Fruit fly (Drosophila melanogaster) whole organism, embryonic: ENCODE measurements around the gene CG5937.

Experiments
- Asciz ChIP-seq: fragments of 200-800 bp; sonication (Bioruptor generic); optimal IDR thresholded peaks from 2 replicates; lab custom pipeline; 2017; ENCODE audit warnings: missing biosample characterization, mild to moderate bottlenecking, missing genetic modification characterization, missing genetic modification reagents
- Atf6 ChIP-seq: fragments of 200-800 bp; sonication (Bioruptor generic); IDR thresholded peaks from 2 replicates; pipeline ENCODE4 v1.3.6; 2022; ENCODE audit warnings: missing biosample characterization, missing genetic modification characterization
- CG11247 ChIP-seq: fragments of 200-800 bp; sonication (Bioruptor generic); IDR thresholded peaks from 2 replicates; pipeline ENCODE4 v1.3.6; 2022; ENCODE audit warnings: missing biosample characterization, missing genetic modification characterization
- CG11398 ChIP-seq: fragments of 200-800 bp; sonication (Bioruptor generic); optimal IDR thresholded peaks from 2 replicates; lab custom pipeline; 2016; ENCODE audit warnings: missing biosample characterization, missing genetic modification characterization
- CG11723 ChIP-seq: fragments of 200-800 bp; sonication (Bioruptor generic); optimal IDR thresholded peaks from 2 replicates; lab custom pipeline; 2017; ENCODE audit warnings: missing biosample characterization, mild to moderate bottlenecking, missing genetic modification characterization
- CG12942 ChIP-seq: fragments of 200-800 bp; sonication (Bioruptor generic); optimal IDR thresholded peaks from 3 replicates; lab custom pipeline; 2016; ENCODE audit warnings: missing biosample characterization, missing genetic modification characterization
- CG13123 ChIP-seq: fragments of 200-800 bp; sonication (Bioruptor generic); optimal IDR thresholded peaks from 2 replicates; lab custom pipeline; 2016; ENCODE audit warnings: missing biosample characterization, missing genetic modification characterization
- CG15514 ChIP-seq: fragments of 200-800 bp; sonication (Bioruptor generic); optimal IDR thresholded peaks from 3 replicates; lab custom pipeline; 2017; ENCODE audit warnings: missing biosample characterization, missing genetic modification characterization, mild to moderate bottlenecking, moderate library complexity, missing genetic modification reagents
- CG17612 ChIP-seq: fragments of 200-800 bp; sonication (Bioruptor generic); IDR thresholded peaks from 2 replicates; pipeline ENCODE4 v1.3.6; 2022; ENCODE audit warnings: missing biosample characterization, missing genetic modification characterization
- CG2712 ChIP-seq: fragments of 200-800 bp; optimal IDR thresholded peaks from 3 replicates; lab custom pipeline; 2019; ENCODE audit warnings: missing biosample characterization, mild to moderate bottlenecking, missing genetic modification characterization, moderate library complexity
- CG3163 ChIP-seq: fragments of 200-800 bp; sonication (Bioruptor generic); optimal IDR thresholded peaks from 3 replicates; lab custom pipeline; 2016; ENCODE audit warnings: missing biosample characterization, missing genetic modification characterization
- CG4730 ChIP-seq: fragments of 200-800 bp; sonication (Bioruptor generic); IDR thresholded peaks from 2 replicates; pipeline ENCODE4 v1.3.6; 2022; ENCODE audit warnings: missing biosample characterization, missing genetic modification characterization
- CG6689 ChIP-seq: fragments of 200-800 bp; sonication (Bioruptor generic); IDR thresholded peaks from 2 replicates; pipeline ENCODE4 v1.3.6; 2022; ENCODE audit warnings: missing biosample characterization, missing genetic modification characterization
- CG6765 ChIP-seq: fragments of 200-800 bp; sonication (Bioruptor generic); optimal IDR thresholded peaks from 3 replicates; lab custom pipeline; 2017; ENCODE audit warnings: missing biosample characterization, mild to moderate bottlenecking, missing genetic modification characterization
- CG7786 ChIP-seq: fragments of 200-800 bp; sonication (Bioruptor generic); optimal IDR thresholded peaks from 2 replicates; lab custom pipeline; 2016; ENCODE audit warnings: missing biosample characterization, missing genetic modification characterization
- CG7987 ChIP-seq: fragments of 200-800 bp; sonication (Bioruptor generic); optimal IDR thresholded peaks from 2 replicates; lab custom pipeline; 2018; ENCODE audit warnings: missing biosample characterization, mild to moderate bottlenecking, missing genetic modification characterization, moderate library complexity
- CG9609 ChIP-seq: fragments of 200-800 bp; sonication (Bioruptor generic); optimal IDR thresholded peaks from 3 replicates; lab custom pipeline; 2016; ENCODE audit warnings: missing biosample characterization, missing genetic modification characterization
- CG9727 ChIP-seq: fragments of 200-800 bp; sonication (Bioruptor generic); optimal IDR thresholded peaks from 3 replicates; lab custom pipeline; 2017; ENCODE audit warnings: missing biosample characterization, mild to moderate bottlenecking, missing genetic modification characterization
- CG9932 ChIP-seq: fragments of 200-800 bp; sonication (Bioruptor generic); IDR thresholded peaks from 2 replicates; pipeline ENCODE4 v1.3.6; 2022; ENCODE audit warnings: missing biosample characterization, missing genetic modification characterization
- CTCF ChIP-seq: fragments of 200-800 bp; sonication (Bioruptor generic); optimal IDR thresholded peaks from 2 replicates; lab custom pipeline; 2017; ENCODE audit warnings: missing biosample characterization, mild to moderate bottlenecking, missing genetic modification characterization, moderate library complexity
- Dll ChIP-seq: fragments of 200-800 bp; sonication (Bioruptor generic); IDR thresholded peaks from 4 replicates; pipeline ENCODE4 v1.3.6; 2022; ENCODE audit warnings: missing biosample characterization, missing genetic modification characterization; ENCODE audit not compliant: partially characterized antibody
- Eip74EF ChIP-seq, 2 experiments: fragments of 200-800 bp in 1 of 2; fragments of >200 bp in 1 of 2; sonication (Bioruptor generic) in 1 of 2; optimal IDR thresholded peaks; 2 replicates each; lab custom pipeline; 2017 to 2019; ENCODE audit warnings: missing biosample characterization in 2 of 2, missing genetic modification characterization in 2 of 2, mild to moderate bottlenecking in 1 of 2, moderate library complexity in 1 of 2
- Hmx ChIP-seq: fragments of 200-800 bp; sonication (Bioruptor generic); optimal IDR thresholded peaks from 2 replicates; lab custom pipeline; 2016; ENCODE audit warnings: missing biosample characterization, missing genetic modification characterization
- Mad ChIP-seq: fragments of 200-800 bp; sonication (Bioruptor generic); optimal IDR thresholded peaks from 2 replicates; lab custom pipeline; 2016; ENCODE audit warnings: missing biosample characterization, missing genetic modification characterization
- Meics ChIP-seq: fragments of 200-800 bp; sonication (Bioruptor generic); optimal IDR thresholded peaks from 2 replicates; lab custom pipeline; 2017; ENCODE audit warnings: missing biosample characterization, mild to moderate bottlenecking, missing genetic modification characterization
- Mes4 ChIP-seq: fragments of 200-800 bp; sonication (Bioruptor generic); optimal IDR thresholded peaks from 2 replicates; lab custom pipeline; 2016; ENCODE audit warnings: missing biosample characterization, missing genetic modification characterization
- Myb ChIP-seq: fragments of 200-800 bp; sonication (Bioruptor generic); optimal IDR thresholded peaks from 2 replicates; lab custom pipeline; 2016; ENCODE audit warnings: missing biosample characterization, missing genetic modification characterization
- NC2β ChIP-seq: fragments of 200-800 bp; sonication (Bioruptor generic); optimal IDR thresholded peaks from 2 replicates; lab custom pipeline; 2016; ENCODE audit warnings: missing biosample characterization, missing genetic modification characterization
- Poxn ChIP-seq: fragments of 200-800 bp; sonication (Bioruptor generic); IDR thresholded peaks from 2 replicates; pipeline ENCODE4 v1.3.6; 2022; ENCODE audit warnings: missing biosample characterization, missing genetic modification characterization
- Six4 ChIP-seq: fragments of 200-800 bp; sonication (Bioruptor generic); optimal IDR thresholded peaks from 2 replicates; lab custom pipeline; 2016; ENCODE audit warnings: missing biosample characterization, missing genetic modification characterization
- YL-1 ChIP-seq: fragments of 200-800 bp; sonication (Bioruptor generic); optimal IDR thresholded peaks from 3 replicates; lab custom pipeline; 2017; ENCODE audit warnings: missing biosample characterization, mild to moderate bottlenecking, missing genetic modification characterization
- chif ChIP-seq, 2 experiments: fragments of 200-800 bp; sonication (Bioruptor generic); optimal IDR thresholded peaks; 3 replicates each; lab custom pipeline; 2016; ENCODE audit warnings: missing biosample characterization in 2 of 2, missing genetic modification characterization in 2 of 2
- chinmo ChIP-seq: fragments of 200-800 bp; sonication (Bioruptor generic); IDR thresholded peaks from 4 replicates; pipeline ENCODE4 v1.3.6; 2022; ENCODE audit warnings: missing biosample characterization, missing genetic modification characterization; ENCODE audit not compliant: partially characterized antibody
- danr ChIP-seq: fragments of 200-800 bp; sonication (Bioruptor generic); IDR thresholded peaks from 2 replicates; pipeline ENCODE4 v1.3.6; 2022; ENCODE audit warnings: missing biosample characterization, missing genetic modification characterization
- gce ChIP-seq: fragments of 200-800 bp; sonication (Bioruptor generic); IDR thresholded peaks from 3 replicates; pipeline ENCODE4 v1.3.6; 2022; ENCODE audit warnings: missing biosample characterization, missing genetic modification characterization
- gem ChIP-seq: fragments of 200-800 bp; sonication (Bioruptor generic); optimal IDR thresholded peaks from 2 replicates; lab custom pipeline; 2019; ENCODE audit warnings: missing biosample characterization, mild to moderate bottlenecking, missing genetic modification characterization, moderate library complexity
- hb ChIP-seq: fragments of 200-800 bp; sonication (Bioruptor generic); IDR thresholded peaks from 3 replicates; pipeline ENCODE4 v1.3.6; 2022; ENCODE audit warnings: missing biosample characterization, missing genetic modification characterization; ENCODE audit not compliant: partially characterized antibody
- her ChIP-seq: fragments of 200-800 bp; sonication (Bioruptor generic); optimal IDR thresholded peaks from 2 replicates; lab custom pipeline; 2016; ENCODE audit warnings: missing biosample characterization, missing genetic modification characterization
- ind ChIP-seq: fragments of 200-800 bp; sonication (Bioruptor generic); optimal IDR thresholded peaks from 3 replicates; lab custom pipeline; 2016; ENCODE audit warnings: missing biosample characterization, missing genetic modification characterization
- kah ChIP-seq: fragments of 200-800 bp; sonication (Bioruptor generic); optimal IDR thresholded peaks from 2 replicates; lab custom pipeline; 2018; ENCODE audit warnings: missing biosample characterization, mild to moderate bottlenecking, missing genetic modification characterization
- klu ChIP-seq: fragments of 200-800 bp; sonication (Bioruptor generic); IDR thresholded peaks from 2 replicates; pipeline ENCODE4 v1.3.6; 2022; ENCODE audit warnings: missing biosample characterization, missing genetic modification characterization
- maf-S ChIP-seq: fragments of 200-800 bp; sonication (Bioruptor generic); optimal IDR thresholded peaks from 2 replicates; lab custom pipeline; 2016; ENCODE audit warnings: missing biosample characterization, missing genetic modification characterization
- mld ChIP-seq: fragments of 200-800 bp; sonication (Bioruptor generic); IDR thresholded peaks from 3 replicates; pipeline ENCODE4 v1.3.6; 2022; ENCODE audit warnings: missing biosample characterization, missing genetic modification characterization; ENCODE audit not compliant: partially characterized antibody
- nau ChIP-seq: fragments of 200-800 bp; sonication (Bioruptor generic); optimal IDR thresholded peaks from 3 replicates; lab custom pipeline; 2017; ENCODE audit warnings: missing biosample characterization, mild to moderate bottlenecking, missing genetic modification characterization, missing genetic modification reagents
- org-1 ChIP-seq: fragments of 200-800 bp; sonication (Bioruptor generic); optimal IDR thresholded peaks from 2 replicates; lab custom pipeline; 2017; ENCODE audit warnings: missing biosample characterization, missing genetic modification characterization
- row ChIP-seq: fragments of 200-800 bp; sonication (Bioruptor generic); IDR thresholded peaks from 3 replicates; pipeline ENCODE4 v1.3.6; 2022; ENCODE audit warnings: missing biosample characterization, missing genetic modification characterization
- stc ChIP-seq: fragments of 200-800 bp; sonication (Bioruptor generic); IDR thresholded peaks from 2 replicates; pipeline ENCODE4 v1.3.6; 2022; ENCODE audit warnings: missing biosample characterization, missing genetic modification characterization
- vvl ChIP-seq: fragments of 200-800 bp; sonication (Bioruptor generic); IDR thresholded peaks from 2 replicates; pipeline ENCODE4 v1.3.6; 2022; ENCODE audit warnings: missing biosample characterization, missing genetic modification characterization
- wor ChIP-seq: fragments of 200-800 bp; sonication (Bioruptor generic); IDR thresholded peaks from 2 replicates; pipeline ENCODE4 v1.3.6; 2022; ENCODE audit warnings: missing biosample characterization, missing genetic modification characterization
- zen ChIP-seq: fragments of 200-800 bp; sonication (Bioruptor generic); optimal IDR thresholded peaks from 3 replicates; lab custom pipeline; 2018; ENCODE audit warnings: missing biosample characterization, mild to moderate bottlenecking, missing genetic modification characterization, moderate library complexity

CG5937 gene

DNA sequence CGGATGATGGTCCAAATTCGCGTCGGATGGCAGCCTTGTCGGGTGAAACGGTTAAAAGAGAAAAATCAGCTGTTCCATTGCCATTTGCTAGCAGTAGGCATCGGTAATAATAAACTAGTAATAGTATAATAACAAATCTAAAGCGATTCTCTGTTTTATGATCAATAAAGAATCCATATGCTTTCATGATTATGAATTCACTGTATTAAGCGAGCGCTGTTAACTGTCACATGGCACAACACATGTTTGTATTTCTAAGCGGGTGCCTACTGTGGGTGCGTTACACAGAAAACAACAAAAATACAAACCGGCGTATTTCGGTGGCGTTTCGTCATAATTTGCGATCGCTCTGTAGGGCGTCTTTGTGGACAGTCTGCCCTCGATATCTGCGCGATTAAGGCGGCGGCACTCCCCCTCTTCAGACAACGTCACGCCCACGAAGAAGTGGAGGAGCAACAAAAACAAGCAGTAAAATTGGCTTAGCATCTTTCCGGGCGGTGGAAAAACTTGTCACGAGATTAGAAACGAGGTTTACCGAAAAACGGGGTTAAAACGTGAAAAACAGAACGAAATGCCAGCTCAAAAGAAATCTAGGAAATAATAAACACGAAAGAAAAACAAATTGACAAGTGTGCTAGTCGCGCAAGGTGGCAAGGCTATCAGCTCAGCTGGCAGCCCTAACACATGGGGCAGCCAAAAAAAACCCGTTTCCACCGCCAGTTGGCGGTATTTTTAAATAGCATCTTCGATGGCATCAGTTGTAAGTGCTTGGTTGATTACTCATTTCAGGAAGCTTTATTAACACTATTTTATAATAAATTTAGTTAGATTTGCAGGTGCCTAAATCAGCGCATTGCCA lies 51.2 kb downstream of the CG5937 start, which contains the start of the genes Nep1 and Mipp2 (continued):
- no peak for TF ChIP-seq Myb (GFP tag; lab: Kevin White, UChicago)
- no peak for TF ChIP-seq CG12942
- TF ChIP-seq nau = no peak
- peak; percentile 66 for TF ChIP-seq CG9932 (GFP tag; lab: Robert Waterston, UW)
- no peak for TF ChIP-seq NC2β
- peak; percentile 60; the same call in 1 of the 2 replicates for TF ChIP-seq vvl (GFP tag; lab: Robert Waterston, UW)
- TF ChIP-seq CG15514 (GFP tag; lab: Kevin White, UChicago) = no peak
- TF ChIP-seq CG6689 (GFP tag; lab: Robert Waterston, UW) = peak; percentile 25; the same call in 1 of the 2 replicates
- no peak for TF ChIP-seq CG11398
- peak; percentile 47 for TF ChIP-seq Atf6 (GFP tag; lab: Robert Waterston, UW)
- TF ChIP-seq row (GFP tag; lab: Robert Waterston, UW) = peak; percentile 89
- TF ChIP-seq ind (GFP tag; lab: Kevin White, UChicago) = peak; percentile 11
- peak; percentile 34 for TF ChIP-seq YL-1
- no peak for TF ChIP-seq Eip74EF (GFP tag; optimal IDR thresholded peaks at IDR 0.05; lab: Kevin White, UChicago)
- no peak for TF ChIP-seq org-1 (GFP tag; lab: Kevin White, UChicago)
- TF ChIP-seq gem (tag; lab: Kevin White, UChicago) = peak; percentile 57
- TF ChIP-seq CG3163 (GFP tag; lab: Kevin White, UChicago) = no peak
- no peak for TF ChIP-seq CG7987 (GFP tag; lab: Kevin White, UChicago)
- TF ChIP-seq CG6765 (GFP tag; lab: Kevin White, UChicago) = no peak
- TF ChIP-seq klu (GFP tag; lab: Robert Waterston, UW) = peak; percentile 27; the same call in 1 of the 2 replicates
- TF ChIP-seq hb = no peak
- TF ChIP-seq Mes4 (GFP tag; lab: Kevin White, UChicago) = peak; percentile 9
- TF ChIP-seq kah (GFP tag; lab: Kevin White, UChicago) = no peak
- no peak for TF ChIP-seq CG9727 (GFP tag; lab: Kevin White, UChicago)
- no peak for TF ChIP-seq CG11723 (GFP tag; lab: Kevin White, UChicago)
- TF ChIP-seq CG4730 (GFP tag; lab: Robert Waterston, UW) = 0 out of 2 replicates have a peak, but pooled peaks have one; percentile 12
- TF ChIP-seq maf-S (GFP tag; lab: Kevin White, UChicago) = no peak
- TF ChIP-seq chif (GFP tag; optimal IDR thresholded peaks at IDR 0.05; lab: Kevin White, UChicago) = peak in 1 of 2 experiments; percentile 23
- no peak for TF ChIP-seq Asciz (GFP tag; lab: Kevin White, UChicago)
- TF ChIP-seq Hmx (GFP tag; lab: Kevin White, UChicago) = no peak
- no peak for TF ChIP-seq gce (GFP tag; lab: Robert Waterston, UW)
- peak; percentile 29 for TF ChIP-seq CG7786 (GFP tag; lab: Kevin White, UChicago)
- TF ChIP-seq stc (GFP tag; lab: Robert Waterston, UW) = 0 out of 2 replicates have a peak, but pooled peaks have one; percentile 46
- no peak for TF ChIP-seq CG13123
- TF ChIP-seq danr (GFP tag; lab: Robert Waterston, UW) = peak; percentile 13; the same call in 1 of the 2 replicates
- no peak for TF ChIP-seq chinmo
- 0 out of 2 replicates have a peak, but pooled peaks have one; percentile 10 for TF ChIP-seq wor (GFP tag; lab: Robert Waterston, UW)
- no peak for TF ChIP-seq zen (tag; lab: Kevin White, UChicago)
- TF ChIP-seq Meics (GFP tag; lab: Kevin White, UChicago) = peak; percentile 29
- no peak for TF ChIP-seq Six4 (GFP tag; lab: Kevin White, UChicago)
- TF ChIP-seq CG9609 (GFP tag; lab: Kevin White, UChicago) = no peak
- TF ChIP-seq Poxn (GFP tag; lab: Robert Waterston, UW) = no peak
- TF ChIP-seq Dll (GFP tag; lab: Robert Waterston, UW) = no peak
- TF ChIP-seq her = no peak
- TF ChIP-seq Mad (GFP tag; lab: Kevin White, UChicago) = no peak
- TF ChIP-seq CG2712 (tag; lab: Kevin White, UChicago) = peak; percentile 18
- TF ChIP-seq CTCF = no peak
- no peak for TF ChIP-seq CG17612
- TF ChIP-seq CG11247 (GFP tag; lab: Robert Waterston, UW) = peak; percentile 22; the same call in 1 of the 2 replicates
- no peak for TF ChIP-seq mld (GFP tag; lab: Robert Waterston, UW)
